Worm (Caenorhabditis elegans) whole organism, early embryonic: Measurements from ENCODE around the gene hex-2.

ENCODE experiments used
- ceh-13 ChIP-seq: fragments of 200-800 bp; sonication (Bioruptor generic); optimal IDR thresholded peaks from 2 replicates; lab custom pipeline; 2018; ENCODE audit warnings: mild to moderate bottlenecking, missing genetic modification characterization, missing compliant biosample characterization
- ceh-36 ChIP-seq: sonication (generic microtip); optimal IDR thresholded peaks from 2 replicates; lab custom pipeline; 2016; ENCODE audit warnings: missing genetic modification characterization, inconsistent platforms, missing compliant biosample characterization
- hmbx-1 ChIP-seq: sonication (generic microtip); optimal IDR thresholded peaks from 2 replicates; lab custom pipeline; 2016; ENCODE audit warnings: mild to moderate bottlenecking, missing genetic modification characterization, missing compliant biosample characterization

DNA sequence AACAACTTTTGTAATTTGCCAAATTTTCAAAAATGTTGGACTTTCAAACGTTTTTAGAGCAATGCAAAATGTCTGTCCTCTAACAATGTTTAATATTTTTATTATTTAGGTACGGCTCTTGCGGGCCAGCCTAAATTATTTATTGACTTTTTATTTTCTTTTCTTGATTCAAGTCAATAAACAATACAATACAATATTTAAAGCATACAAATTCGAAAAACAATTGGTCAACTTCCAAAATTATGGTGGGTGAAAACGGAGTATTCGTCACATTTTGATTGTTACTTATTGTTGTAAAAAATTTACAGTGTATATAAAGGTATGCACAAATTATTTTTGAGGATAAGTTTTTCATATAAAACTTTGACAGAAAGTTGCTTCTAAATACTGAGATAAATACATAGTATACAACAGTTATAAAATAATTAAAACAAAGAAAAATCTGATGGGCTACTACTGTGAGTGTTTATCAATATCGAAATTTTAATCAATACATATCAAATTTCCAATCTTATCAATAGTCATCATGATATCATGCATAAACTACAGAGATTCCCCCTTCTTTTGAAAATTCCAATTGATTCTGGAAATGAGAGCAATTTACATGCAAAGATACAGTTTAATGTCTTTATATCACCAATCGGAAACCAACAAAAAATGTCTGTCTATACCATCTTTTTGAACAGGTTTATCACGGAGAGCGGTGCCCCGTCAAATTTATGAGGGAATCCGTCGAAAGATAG, 37.6 kb downstream of the hex-2 start, which contains the start of gene F25B4.8:
- TF ChIP-seq ceh-13 (no peak), hmbx-1 (no peak), ceh-36 (tag; lab: Kevin White, UChicago) (no peak)
